Fruit fly (Drosophila melanogaster): Measurements from ENCODE around the gene CG42376.

CG42376 gene

DNA sequence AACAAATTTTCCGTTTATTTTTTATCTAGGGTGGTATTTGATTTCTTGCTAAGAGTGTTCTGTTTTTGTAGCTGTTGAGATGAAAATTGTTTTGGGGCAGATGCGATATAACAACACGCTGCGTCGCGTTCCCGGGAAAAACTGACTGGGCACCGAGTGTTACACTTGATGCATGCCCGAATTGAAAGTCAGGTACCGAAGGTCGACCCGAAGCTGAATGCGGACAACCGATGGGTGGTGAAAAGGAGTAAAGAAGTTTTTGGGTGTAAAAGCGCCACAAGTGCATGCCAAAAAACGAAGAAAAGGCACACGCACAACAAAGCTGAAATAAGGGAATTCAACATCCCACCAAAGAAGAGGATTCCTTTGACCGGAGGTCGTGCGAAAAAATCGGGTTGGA is 40.2 kb downstream of the CG42376 start, which contains the start of gene CG13375:
CG13375 (minus strand) TSS at position 124 of the 400 bp plus-strand sequence.
- no peak for TF ChIP-seq CG17801 (GFP tag; optimal IDR thresholded peaks at IDR 0.05; ENCODE audit: partially characterized antibody)

Measured in ovary, adult (tissue).